Fruit fly (Drosophila melanogaster) whole organism, embryonic: ENCODE measurements around the gene CG14817.

ENCODE experiments used
- Ada2b ChIP-seq: fragments of 200-800 bp; sonication (Bioruptor generic); IDR thresholded peaks from 2 replicates; pipeline ENCODE4 v1.3.6; 2022; ENCODE audit warnings: missing biosample characterization, missing genetic modification characterization
- Asciz ChIP-seq: fragments of 200-800 bp; sonication (Bioruptor generic); optimal IDR thresholded peaks from 2 replicates; lab custom pipeline; 2017; ENCODE audit warnings: missing biosample characterization, mild to moderate bottlenecking, missing genetic modification characterization, missing genetic modification reagents
- Bgb ChIP-seq: fragments of 200-800 bp; sonication (Bioruptor generic); IDR thresholded peaks from 2 replicates; pipeline ENCODE4 v1.3.6; 2022; ENCODE audit warnings: missing biosample characterization, missing genetic modification characterization; ENCODE audit not compliant: partially characterized antibody
- BtbVII ChIP-seq: fragments of 200-800 bp; sonication (Bioruptor generic); optimal IDR thresholded peaks from 3 replicates; lab custom pipeline; 2017; ENCODE audit warnings: missing biosample characterization, mild to moderate bottlenecking, missing genetic modification characterization
- CG11093 ChIP-seq: fragments of 200-800 bp; sonication (Bioruptor generic); IDR thresholded peaks from 3 replicates; pipeline ENCODE4 v1.3.6; 2022; ENCODE audit warnings: missing biosample characterization, missing genetic modification characterization
- CG11247 ChIP-seq: fragments of 200-800 bp; sonication (Bioruptor generic); IDR thresholded peaks from 2 replicates; pipeline ENCODE4 v1.3.6; 2022; ENCODE audit warnings: missing biosample characterization, missing genetic modification characterization
- CG11398 ChIP-seq: fragments of 200-800 bp; sonication (Bioruptor generic); optimal IDR thresholded peaks from 2 replicates; lab custom pipeline; 2016; ENCODE audit warnings: missing biosample characterization, missing genetic modification characterization
- CG11456 ChIP-seq: fragments of 200-800 bp; sonication (Bioruptor generic); IDR thresholded peaks from 3 replicates; pipeline ENCODE4 v1.3.6; 2022; ENCODE audit warnings: missing biosample characterization, missing genetic modification characterization
- CG11696 ChIP-seq: fragments of 200-800 bp; sonication (Bioruptor generic); IDR thresholded peaks from 2 replicates; pipeline ENCODE4 v1.3.6; 2022; ENCODE audit warnings: missing biosample characterization, missing genetic modification characterization
- CG12659 ChIP-seq: fragments of 200-800 bp; sonication (Bioruptor generic); optimal IDR thresholded peaks from 3 replicates; lab custom pipeline; 2017; ENCODE audit warnings: mild to moderate bottlenecking, missing biosample characterization, missing genetic modification reagents, missing genetic modification characterization
- CG1602 ChIP-seq: fragments of 200-800 bp; sonication (Bioruptor generic); optimal IDR thresholded peaks from 3 replicates; lab custom pipeline; 2016; ENCODE audit warnings: missing biosample characterization, missing genetic modification characterization
- CG17328 ChIP-seq: fragments of 200-800 bp; sonication (Bioruptor generic); IDR thresholded peaks from 2 replicates; pipeline ENCODE4 v1.3.6; 2022; ENCODE audit warnings: missing biosample characterization, missing genetic modification characterization
- CG17829 ChIP-seq: fragments of 200-800 bp; optimal IDR thresholded peaks from 2 replicates; lab custom pipeline; 2019; ENCODE audit warnings: missing biosample characterization, mild to moderate bottlenecking, missing genetic modification characterization, moderate library complexity
- CG18764 ChIP-seq: fragments of 200-800 bp; sonication (Bioruptor generic); optimal IDR thresholded peaks from 3 replicates; lab custom pipeline; 2016; ENCODE audit warnings: missing biosample characterization, missing genetic modification characterization
- CG2202 ChIP-seq: fragments of 200-800 bp; sonication (Bioruptor generic); optimal IDR thresholded peaks from 2 replicates; lab custom pipeline; 2018; ENCODE audit warnings: missing biosample characterization, mild to moderate bottlenecking, missing genetic modification characterization
- CG32772 ChIP-seq: fragments of 200-800 bp; sonication (Bioruptor generic); IDR thresholded peaks from 2 replicates; pipeline ENCODE4 v1.3.6; 2022; ENCODE audit warnings: missing biosample characterization, missing genetic modification characterization
- CG6791 ChIP-seq: fragments of 200-800 bp; sonication (Bioruptor generic); IDR thresholded peaks from 3 replicates; pipeline ENCODE4 v1.3.6; 2022; ENCODE audit warnings: missing biosample characterization, missing genetic modification characterization; ENCODE audit not compliant: partially characterized antibody
- CG7357 ChIP-seq: fragments of 200-800 bp; sonication (Bioruptor generic); IDR thresholded peaks from 3 replicates; pipeline ENCODE4 v1.3.6; 2022; ENCODE audit warnings: missing biosample characterization, missing genetic modification characterization
- CG8388 ChIP-seq: fragments of 200-800 bp; sonication (Bioruptor generic); optimal IDR thresholded peaks from 2 replicates; lab custom pipeline; 2019; ENCODE audit warnings: missing biosample characterization, mild to moderate bottlenecking, missing genetic modification characterization, moderate library complexity
- CG8478 ChIP-seq: fragments of >200 bp; optimal IDR thresholded peaks from 2 replicates; lab custom pipeline; 2018
- CG8924 ChIP-seq: fragments of 200-800 bp; optimal IDR thresholded peaks from 3 replicates; lab custom pipeline; 2019; ENCODE audit warnings: missing biosample characterization, mild to moderate bottlenecking, missing genetic modification characterization, moderate library complexity
- Chrac-16 ChIP-seq: fragments of 200-800 bp; sonication (Bioruptor generic); optimal IDR thresholded peaks from 3 replicates; lab custom pipeline; 2016; ENCODE audit warnings: missing biosample characterization, missing genetic modification characterization
- Dek ChIP-seq: fragments of 200-800 bp; sonication (Bioruptor generic); optimal IDR thresholded peaks from 3 replicates; lab custom pipeline; 2019; ENCODE audit warnings: missing biosample characterization, mild to moderate bottlenecking, missing genetic modification characterization, moderate library complexity
- Dip3 ChIP-seq: fragments of 200-800 bp; sonication (Bioruptor generic); optimal IDR thresholded peaks from 3 replicates; lab custom pipeline; 2016; ENCODE audit warnings: missing biosample characterization, missing genetic modification characterization
- Dll ChIP-seq: fragments of 200-800 bp; sonication (Bioruptor generic); IDR thresholded peaks from 4 replicates; pipeline ENCODE4 v1.3.6; 2022; ENCODE audit warnings: missing biosample characterization, missing genetic modification characterization; ENCODE audit not compliant: partially characterized antibody
- Mes4 ChIP-seq: fragments of 200-800 bp; sonication (Bioruptor generic); optimal IDR thresholded peaks from 2 replicates; lab custom pipeline; 2016; ENCODE audit warnings: missing biosample characterization, missing genetic modification characterization
- Mrtf ChIP-seq: fragments of 200-800 bp; sonication (Bioruptor generic); IDR thresholded peaks from 3 replicates; pipeline ENCODE4 v1.3.6; 2022; ENCODE audit warnings: missing biosample characterization, missing genetic modification characterization
- NC2α ChIP-seq: fragments of 200-800 bp; sonication (Bioruptor generic); optimal IDR thresholded peaks from 2 replicates; lab custom pipeline; 2016; ENCODE audit warnings: missing biosample characterization, missing genetic modification characterization
- Nf-YA ChIP-seq: fragments of 200-800 bp; sonication (Bioruptor generic); IDR thresholded peaks from 2 replicates; pipeline ENCODE4 v1.3.6; 2022; ENCODE audit warnings: missing biosample characterization, missing genetic modification characterization
- Nf-YB ChIP-seq: fragments of 200-800 bp; sonication (Bioruptor generic); optimal IDR thresholded peaks from 3 replicates; lab custom pipeline; 2019; ENCODE audit warnings: missing biosample characterization, mild to moderate bottlenecking, missing genetic modification characterization, moderate library complexity
- Rfx ChIP-seq: fragments of 200-800 bp; sonication (Bioruptor generic); IDR thresholded peaks from 2 replicates; pipeline ENCODE4 v1.3.6; 2022; ENCODE audit warnings: missing biosample characterization, missing genetic modification characterization
- Side ChIP-seq: fragments of 200-800 bp; sonication (Bioruptor generic); optimal IDR thresholded peaks from 2 replicates; lab custom pipeline; 2016; ENCODE audit warnings: missing biosample characterization, missing genetic modification characterization
- TFAM ChIP-seq: fragments of 200-800 bp; sonication (Bioruptor generic); optimal IDR thresholded peaks from 2 replicates; lab custom pipeline; 2017; ENCODE audit warnings: missing biosample characterization, missing genetic modification characterization, inconsistent platforms
- Xrp1 ChIP-seq: fragments of 200-800 bp; sonication (Bioruptor generic); IDR thresholded peaks from 2 replicates; pipeline ENCODE4 v1.3.6; 2022; ENCODE audit warnings: missing biosample characterization, missing genetic modification characterization
- YL-1 ChIP-seq: fragments of 200-800 bp; sonication (Bioruptor generic); optimal IDR thresholded peaks from 3 replicates; lab custom pipeline; 2017; ENCODE audit warnings: missing biosample characterization, mild to moderate bottlenecking, missing genetic modification characterization
- bab2 ChIP-seq: fragments of 200-800 bp; sonication (Bioruptor generic); optimal IDR thresholded peaks from 2 replicates; lab custom pipeline; 2016; ENCODE audit warnings: missing biosample characterization, missing genetic modification characterization
- caup ChIP-seq: fragments of 200-800 bp; sonication (Bioruptor generic); optimal IDR thresholded peaks from 3 replicates; lab custom pipeline; 2017; ENCODE audit warnings: missing biosample characterization, mild to moderate bottlenecking, missing genetic modification characterization, moderate library complexity; ENCODE audit not compliant: severe bottlenecking
- cg ChIP-seq: fragments of 200-800 bp; sonication (Bioruptor generic); optimal IDR thresholded peaks from 3 replicates; lab custom pipeline; 2019; ENCODE audit warnings: missing biosample characterization, mild to moderate bottlenecking, missing genetic modification characterization, moderate library complexity
- dmrt11E ChIP-seq: fragments of 200-800 bp; sonication (Bioruptor generic); optimal IDR thresholded peaks from 3 replicates; lab custom pipeline; 2018; ENCODE audit warnings: missing biosample characterization, mild to moderate bottlenecking, missing genetic modification characterization, moderate library complexity
- dmrt99B ChIP-seq: fragments of 200-800 bp; sonication (Bioruptor generic); optimal IDR thresholded peaks from 2 replicates; lab custom pipeline; 2018; ENCODE audit warnings: missing biosample characterization, mild to moderate bottlenecking, missing genetic modification characterization, moderate library complexity
- dysf ChIP-seq: fragments of 200-800 bp; sonication (Bioruptor generic); IDR thresholded peaks from 3 replicates; pipeline ENCODE4 v1.3.6; 2022; ENCODE audit warnings: missing biosample characterization, missing genetic modification characterization
- fd3F ChIP-seq: fragments of 200-800 bp; sonication (Bioruptor generic); optimal IDR thresholded peaks from 2 replicates; lab custom pipeline; 2018; ENCODE audit warnings: missing biosample characterization, mild to moderate bottlenecking, missing genetic modification characterization, moderate library complexity
- ftz-f1 ChIP-seq: fragments of 200-800 bp; sonication (Bioruptor generic); optimal IDR thresholded peaks from 2 replicates; lab custom pipeline; 2016; ENCODE audit warnings: missing biosample characterization, missing genetic modification characterization
- grn ChIP-seq: fragments of 200-800 bp; sonication (Bioruptor generic); optimal IDR thresholded peaks from 3 replicates; lab custom pipeline; 2017; ENCODE audit warnings: missing biosample characterization, missing genetic modification characterization
- h ChIP-seq: fragments of >200 bp; optimal IDR thresholded peaks from 2 replicates; lab custom pipeline; 2017
- ind ChIP-seq: fragments of 200-800 bp; sonication (Bioruptor generic); optimal IDR thresholded peaks from 3 replicates; lab custom pipeline; 2016; ENCODE audit warnings: missing biosample characterization, missing genetic modification characterization
- prd ChIP-seq, 3 experiments: fragments of >200 bp in 2 of 3; fragments of 200-800 bp in 1 of 3; sonication (Bioruptor generic) in 1 of 3; optimal IDR thresholded peaks in 2 of 3; IDR thresholded peaks in 1 of 3; 2 replicates in 2 of 3; 3 replicates in 1 of 3; pipeline versions ENCODE4 v1.3.6 to Lab custom; 2017 to 2022; ENCODE audit warnings: missing biosample characterization in 1 of 3, missing genetic modification characterization in 1 of 3
- pum ChIP-seq: fragments of 200-800 bp; sonication (Bioruptor generic); optimal IDR thresholded peaks from 2 replicates; lab custom pipeline; 2016; ENCODE audit warnings: missing biosample characterization, missing genetic modification characterization
- slou ChIP-seq: fragments of 200-800 bp; sonication (Bioruptor generic); optimal IDR thresholded peaks from 3 replicates; lab custom pipeline; 2016; ENCODE audit warnings: missing biosample characterization, missing genetic modification characterization
- yki ChIP-seq: fragments of >200 bp; optimal IDR thresholded peaks from 3 replicates; lab custom pipeline; 2018

The CG14817 gene

dm6 chrX:1830396-1831218, 46.5 kb downstream of the CG14817 start (continued):
- peak; percentile 78 for TF ChIP-seq dmrt11E (tag; lab: Kevin White, UChicago)
- TF ChIP-seq dysf = peak; percentile 97
- TF ChIP-seq Side (GFP tag; lab: Kevin White, UChicago) = peak; percentile 90
- peak; percentile 46 for TF ChIP-seq grn (GFP tag; lab: Kevin White, UChicago)
- peak; percentile 99 for TF ChIP-seq Rfx (GFP tag; lab: Robert Waterston, UW)
- peak; percentile 90 for TF ChIP-seq Asciz (GFP tag; lab: Kevin White, UChicago)
- TF ChIP-seq Dek (tag; lab: Kevin White, UChicago) = peak; percentile 96
- TF ChIP-seq Ada2b = peak; percentile 97
- TF ChIP-seq Nf-YA (GFP tag; lab: Robert Waterston, UW) = peak; percentile 95
- peak; percentile 93 for TF ChIP-seq ind (GFP tag; lab: Kevin White, UChicago)
- TF ChIP-seq bab2 (GFP tag; lab: Kevin White, UChicago) = peak; percentile 94
- peak; percentile 54 for TF ChIP-seq Bgb (GFP tag; lab: Robert Waterston, UW)
- peak; percentile 79 for TF ChIP-seq TFAM (GFP tag; lab: Kevin White, UChicago)
- TF ChIP-seq CG2202 (tag; lab: Kevin White, UChicago) = peak; percentile 73
- TF ChIP-seq caup (GFP tag; lab: Kevin White, UChicago) = peak; percentile 95
- peak; percentile 88 for TF ChIP-seq CG11398
- peak; percentile 91 for TF ChIP-seq Chrac-16
- peak; percentile 83 for TF ChIP-seq Nf-YB (GFP tag; lab: Kevin White, UChicago)
- 0 out of 4 replicates have a peak, but pooled peaks have one; percentile 18 for TF ChIP-seq Dll (GFP tag; lab: Robert Waterston, UW)
- TF ChIP-seq CG8924 (tag; lab: Kevin White, UChicago) = peak; percentile 97
- peak; percentile 78 for TF ChIP-seq YL-1 (GFP tag; lab: Kevin White, UChicago)
- peak; percentile 89 for TF ChIP-seq CG11093 (GFP tag; lab: Robert Waterston, UW)
- peak; percentile 96 for TF ChIP-seq dmrt99B
- TF ChIP-seq CG6791 (GFP tag; lab: Robert Waterston, UW) = no peak
- peak; percentile 97 for TF ChIP-seq CG12659 (GFP tag; lab: Kevin White, UChicago)
- peak; percentile 86 for TF ChIP-seq NC2α
- TF ChIP-seq CG11247 (GFP tag; lab: Robert Waterston, UW) = peak; percentile 97
- peak; percentile 36 for TF ChIP-seq ftz-f1 (GFP tag; lab: Kevin White, UChicago)
- TF ChIP-seq cg = no peak
- TF ChIP-seq CG8388 (GFP tag; lab: Kevin White, UChicago) = peak; percentile 95
- peak; percentile 85 for TF ChIP-seq CG18764 (GFP tag; lab: Kevin White, UChicago)
- TF ChIP-seq CG7357 (GFP tag; lab: Robert Waterston, UW) = peak; percentile 89
- peak; percentile 96 for TF ChIP-seq CG32772
- TF ChIP-seq Dip3 = peak; percentile 94
- TF ChIP-seq CG17328 (GFP tag; lab: Robert Waterston, UW) = peak; percentile 97
- peak; percentile 93 for TF ChIP-seq pum
- TF ChIP-seq CG8478 (lab: Kevin White, UChicago) = no peak
- TF ChIP-seq CG17829 (tag; lab: Kevin White, UChicago) = peak; percentile 94
- peak; percentile 94 for TF ChIP-seq BtbVII (GFP tag; lab: Kevin White, UChicago)
- peak; percentile 98 for TF ChIP-seq CG11456 (GFP tag; lab: Robert Waterston, UW)
- TF ChIP-seq Xrp1 (GFP tag; lab: Robert Waterston, UW) = peak; percentile 97
- TF ChIP-seq slou = peak; percentile 88
- peak; percentile 96 for TF ChIP-seq Mrtf (GFP tag; lab: Robert Waterston, UW)
- TF ChIP-seq Mes4 (GFP tag; lab: Kevin White, UChicago) = peak; percentile 89
- peak; percentile 94 for TF ChIP-seq CG1602 (GFP tag; lab: Kevin White, UChicago)
- no peak for TF ChIP-seq prd (optimal IDR thresholded peaks at IDR 0.05; lab: Kevin White, UChicago)
- TF ChIP-seq prd (GFP tag; IDR thresholded peaks at IDR 0.05; lab: Robert Waterston, UW) = peak; percentile 97
- peak; percentile 93 for TF ChIP-seq CG11696 (GFP tag; lab: Robert Waterston, UW)
- TF ChIP-seq fd3F (GFP tag; lab: Kevin White, UChicago) = peak; percentile 93
- TF ChIP-seq h (lab: Kevin White, UChicago) = no peak
- TF ChIP-seq yki = no peak
